Fruit fly (Drosophila melanogaster): ENCODE data around the gene CG9114.

DNA sequence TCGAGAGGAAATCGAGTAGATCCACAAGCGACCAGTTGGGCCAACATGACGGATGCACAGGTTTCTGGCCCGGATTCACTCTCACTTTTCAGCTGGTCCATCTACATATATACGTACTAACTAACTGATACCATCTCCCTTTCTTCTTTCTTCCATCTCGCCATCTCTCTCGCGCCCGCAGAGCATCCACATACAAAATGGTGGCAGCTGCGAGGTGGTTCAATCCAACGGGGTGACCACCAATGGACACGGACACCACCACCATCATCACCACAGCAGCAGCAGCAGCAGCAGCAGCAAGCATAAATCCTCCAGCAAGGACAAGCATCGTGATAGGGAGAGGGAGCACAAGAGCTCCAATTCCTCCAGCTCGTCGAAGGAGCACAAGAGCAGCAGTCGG lies 12.0 kb downstream of the CG9114 start:
- TF ChIP-seq Myc (optimal IDR thresholded peaks at IDR 0.05), result no peak
- no peak for TF ChIP-seq h (optimal IDR thresholded peaks at IDR 0.05)
- TF ChIP-seq psq (optimal IDR thresholded peaks at IDR 0.05), result no peak
- no peak for TF ChIP-seq ttk (optimal IDR thresholded peaks at IDR 0.05)

Data from Kc167 (cell line).